Worm (Caenorhabditis elegans) whole organism, L3 larva: ENCODE measurements around the gene cah-4.

Source experiments
- R02D3.7 ChIP-seq: fragments of 150-350 bp; optimal IDR thresholded peaks from 2 replicates; lab custom pipeline; 2014; ENCODE audit warnings: missing biosample characterization, missing genetic modification characterization
- ZK546.5 ChIP-seq: sonication (generic microtip); optimal IDR thresholded peaks from 2 replicates; lab custom pipeline; 2017; ENCODE audit warnings: missing biosample characterization, missing genetic modification characterization
- aly-2 ChIP-seq: fragments of 150-350 bp; optimal IDR thresholded peaks from 2 replicates; lab custom pipeline; 2014; ENCODE audit warnings: missing biosample characterization, missing genetic modification characterization
- ceh-16 ChIP-seq: sonication (generic microtip); optimal IDR thresholded peaks from 2 replicates; lab custom pipeline; 2017; ENCODE audit warnings: missing biosample characterization, missing genetic modification characterization
- ceh-28 ChIP-seq: fragments of 150-350 bp; optimal IDR thresholded peaks from 2 replicates; lab custom pipeline; 2014; ENCODE audit warnings: missing biosample characterization, missing genetic modification reagents, missing genetic modification characterization
- ceh-82 ChIP-seq: fragments of 150-350 bp; optimal IDR thresholded peaks from 2 replicates; lab custom pipeline; 2014; ENCODE audit warnings: missing biosample characterization, missing genetic modification characterization
- ceh-9 ChIP-seq: sonication (generic microtip); optimal IDR thresholded peaks from 2 replicates; lab custom pipeline; 2018; ENCODE audit warnings: missing biosample characterization, missing genetic modification characterization
- daf-12 ChIP-seq: fragments of 150-350 bp; optimal IDR thresholded peaks from 2 replicates; lab custom pipeline; 2014; ENCODE audit warnings: missing biosample characterization, missing genetic modification reagents, missing genetic modification characterization
- egl-27 ChIP-seq: sonication (generic microtip); optimal IDR thresholded peaks from 4 replicates; lab custom pipeline; 2017; ENCODE audit warnings: missing biosample characterization, missing genetic modification reagents, missing genetic modification characterization
- egl-5 ChIP-seq: fragments of 150-350 bp; optimal IDR thresholded peaks from 2 replicates; lab custom pipeline; 2017; ENCODE audit warnings: missing biosample characterization, missing genetic modification reagents, missing genetic modification characterization, inconsistent platforms
- elt-1 ChIP-seq: fragments of 150-350 bp; optimal IDR thresholded peaks from 2 replicates; lab custom pipeline; 2014; ENCODE audit warnings: missing biosample characterization, missing genetic modification characterization
- elt-2 ChIP-seq: sonication (generic microtip); optimal IDR thresholded peaks from 2 replicates; lab custom pipeline; 2016; ENCODE audit warnings: missing genetic modification reagents, mild to moderate bottlenecking, missing genetic modification characterization, missing compliant biosample characterization
- elt-3 ChIP-seq, 3 experiments: fragments of 150-350 bp in 1 of 3; sonication (generic microtip) in 2 of 3; optimal IDR thresholded peaks; 2 replicates in 2 of 3; 4 replicates in 1 of 3; lab custom pipeline; 2014 to 2017; ENCODE audit warnings: missing biosample characterization in 3 of 3, missing genetic modification characterization in 3 of 3
- eor-1 ChIP-seq, 2 experiments: fragments of 150-350 bp; optimal IDR thresholded peaks; 2 replicates each; lab custom pipeline; 2014 to 2018; ENCODE audit warnings: missing biosample characterization in 2 of 2, missing genetic modification characterization in 2 of 2
- fos-1 ChIP-seq: fragments of 150-350 bp; optimal IDR thresholded peaks from 2 replicates; lab custom pipeline; 2014; ENCODE audit warnings: missing biosample characterization, missing genetic modification characterization
- hmg-11 ChIP-seq: sonication (generic microtip); optimal IDR thresholded peaks from 2 replicates; lab custom pipeline; 2016; ENCODE audit warnings: missing genetic modification characterization, missing compliant biosample characterization
- jun-1 ChIP-seq: fragments of 150-350 bp; optimal IDR thresholded peaks from 2 replicates; lab custom pipeline; 2014; ENCODE audit warnings: missing biosample characterization, missing genetic modification reagents, missing genetic modification characterization
- lin-15B ChIP-seq: fragments of 150-350 bp; optimal IDR thresholded peaks from 2 replicates; lab custom pipeline; 2014; ENCODE audit warnings: missing biosample characterization, missing genetic modification characterization
- lin-39 ChIP-seq: fragments of 150-350 bp; optimal IDR thresholded peaks from 2 replicates; lab custom pipeline; 2018; ENCODE audit warnings: missing biosample characterization, missing genetic modification reagents, missing genetic modification characterization
- lsy-12 ChIP-seq: sonication (generic microtip); optimal IDR thresholded peaks from 2 replicates; lab custom pipeline; 2016; ENCODE audit warnings: mild to moderate bottlenecking, missing genetic modification characterization, missing compliant biosample characterization
- mml-1 ChIP-seq: fragments of 150-350 bp; sonication (generic microtip); optimal IDR thresholded peaks from 3 replicates; lab custom pipeline; 2014; ENCODE audit warnings: missing biosample characterization, missing genetic modification characterization
- nfya-1 ChIP-seq: sonication (generic microtip); optimal IDR thresholded peaks from 2 replicates; lab custom pipeline; 2017; ENCODE audit warnings: missing genetic modification characterization, mild to moderate bottlenecking, missing compliant biosample characterization, antibody characterized with exemption, moderate library complexity; ENCODE audit not compliant: insufficient read depth
- nhr-11 ChIP-seq: fragments of 150-350 bp; optimal IDR thresholded peaks from 2 replicates; lab custom pipeline; 2014; ENCODE audit warnings: missing biosample characterization, missing genetic modification characterization
- nhr-23 ChIP-seq: fragments of 150-350 bp; optimal IDR thresholded peaks from 2 replicates; lab custom pipeline; 2014; ENCODE audit warnings: missing biosample characterization, missing genetic modification reagents, missing genetic modification characterization
- nhr-25 ChIP-seq: sonication (generic microtip); optimal IDR thresholded peaks from 2 replicates; lab custom pipeline; 2017; ENCODE audit warnings: missing biosample characterization, missing genetic modification characterization
- nhr-28 ChIP-seq: fragments of 150-350 bp; optimal IDR thresholded peaks from 2 replicates; lab custom pipeline; 2014; ENCODE audit warnings: missing biosample characterization, missing genetic modification characterization
- nhr-43 ChIP-seq: sonication (generic microtip); optimal IDR thresholded peaks from 2 replicates; lab custom pipeline; 2016; ENCODE audit warnings: mild to moderate bottlenecking, missing genetic modification characterization, missing compliant biosample characterization; ENCODE audit not compliant: poor library complexity, severe bottlenecking
- nhr-67 ChIP-seq: fragments of 150-350 bp; optimal IDR thresholded peaks from 2 replicates; lab custom pipeline; 2014; ENCODE audit warnings: missing biosample characterization, missing genetic modification characterization
- nhr-76 ChIP-seq: fragments of 150-350 bp; sonication (generic microtip); optimal IDR thresholded peaks from 5 replicates; lab custom pipeline; 2014; ENCODE audit warnings: missing biosample characterization, missing genetic modification characterization
- nhr-77 ChIP-seq: fragments of 150-350 bp; optimal IDR thresholded peaks from 2 replicates; lab custom pipeline; 2014; ENCODE audit warnings: missing biosample characterization, missing genetic modification characterization
- pha-4 ChIP-seq: fragments of 150-350 bp; optimal IDR thresholded peaks from 2 replicates; lab custom pipeline; 2014; ENCODE audit warnings: missing biosample characterization, missing genetic modification reagents, missing genetic modification characterization
- pqm-1 ChIP-seq: fragments of 150-350 bp; optimal IDR thresholded peaks from 2 replicates; lab custom pipeline; 2017; ENCODE audit warnings: missing biosample characterization, missing genetic modification characterization, inconsistent platforms
- skn-1 ChIP-seq: fragments of 150-350 bp; optimal IDR thresholded peaks from 2 replicates; lab custom pipeline; 2014; ENCODE audit warnings: missing biosample characterization, missing genetic modification characterization
- snpc-4 ChIP-seq: fragments of 150-350 bp; optimal IDR thresholded peaks from 2 replicates; lab custom pipeline; 2014; ENCODE audit warnings: missing biosample characterization, missing genetic modification characterization
- tbx-2 ChIP-seq: sonication (generic microtip); optimal IDR thresholded peaks from 2 replicates; lab custom pipeline; 2016; ENCODE audit warnings: mild to moderate bottlenecking, missing genetic modification characterization, missing compliant biosample characterization
- unc-39 ChIP-seq: sonication (generic microtip); optimal IDR thresholded peaks from 4 replicates; lab custom pipeline; 2017; ENCODE audit warnings: missing biosample characterization, missing genetic modification characterization
- unc-62 ChIP-seq: fragments of 150-350 bp; sonication (generic microtip); optimal IDR thresholded peaks from 4 replicates; lab custom pipeline; 2014; ENCODE audit warnings: missing biosample characterization, missing genetic modification reagents, missing genetic modification characterization
- zag-1 ChIP-seq: fragments of 150-350 bp; optimal IDR thresholded peaks from 2 replicates; lab custom pipeline; 2014; ENCODE audit warnings: missing biosample characterization, missing genetic modification characterization
- ztf-11 ChIP-seq: fragments of 150-350 bp; optimal IDR thresholded peaks from 2 replicates; lab custom pipeline; 2014; ENCODE audit warnings: missing biosample characterization, missing genetic modification characterization

cah-4 gene

DNA sequence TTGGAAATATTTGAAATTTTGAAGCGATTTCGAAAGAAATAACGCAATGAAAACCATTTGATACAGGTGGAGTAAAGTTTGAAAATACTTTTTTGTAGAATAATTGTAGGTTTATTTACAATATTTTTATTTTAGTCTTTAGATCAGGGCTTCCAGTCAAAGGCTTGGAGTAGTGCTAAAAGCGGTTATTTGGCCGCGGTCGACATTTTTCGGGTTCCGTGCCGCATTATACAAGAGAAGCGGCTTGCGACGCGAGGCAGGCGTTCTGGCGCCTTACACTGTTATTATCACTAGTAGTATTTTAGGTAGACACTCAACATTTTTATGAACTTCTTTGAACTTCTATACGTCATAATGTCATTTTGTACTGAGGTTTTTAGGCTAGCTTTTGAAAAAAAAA lies 35.9 kb upstream of the cah-4 start:
- TF ChIP-seq mml-1 (tag; lab: Kevin White, UChicago) (no peak), nhr-23 (tag; lab: Kevin White, UChicago) (no peak), jun-1 (tag; lab: Kevin White, UChicago) (no peak), ceh-28 (tag; lab: Kevin White, UChicago) (no peak), snpc-4 (tag; lab: Kevin White, UChicago) (no peak), zag-1 (tag; lab: Kevin White, UChicago) (no peak), unc-39 (tag; lab: Kevin White, UChicago) (no peak), lsy-12 (tag; lab: Kevin White, UChicago) (no peak), fos-1 (tag; lab: Kevin White, UChicago) (no peak), skn-1 (tag; lab: Kevin White, UChicago) (no peak)

DNA sequence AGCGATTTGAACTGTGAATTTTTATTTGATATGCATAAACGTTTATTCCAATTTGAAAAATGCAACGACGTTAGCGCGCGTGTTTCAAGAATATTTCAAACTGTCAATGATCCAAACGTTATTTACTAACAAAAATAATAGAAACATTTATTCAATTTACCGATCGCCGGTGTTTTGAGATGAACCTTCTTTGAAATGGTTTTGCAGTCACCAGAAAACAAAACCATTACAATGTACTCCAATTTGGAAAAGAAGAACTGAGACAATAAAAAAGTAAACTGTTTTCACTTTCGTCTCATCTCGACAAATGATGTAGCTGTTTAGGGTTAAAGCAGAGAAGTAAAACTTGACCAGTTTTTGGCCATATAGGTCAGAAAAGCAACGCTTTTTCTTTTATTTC lies 35.1 kb upstream of the cah-4 start, which contains the start of gene H06A10.1:
H06A10.1 (plus strand) TSS at position 301 of the 400 bp plus-strand sequence.
- TF ChIP-seq ztf-11 (tag; lab: Kevin White, UChicago) (no peak), nhr-43 (tag; lab: Kevin White, UChicago) (no peak), tbx-2 (no peak), skn-1 (tag; lab: Kevin White, UChicago) (no peak), elt-1 (tag; lab: Kevin White, UChicago) (no peak), aly-2 (tag; lab: Kevin White, UChicago) (no peak), pqm-1 (tag; lab: Kevin White, UChicago) (no peak), unc-62 (GFP tag; lab: Kevin White, UChicago) (no peak)

DNA sequence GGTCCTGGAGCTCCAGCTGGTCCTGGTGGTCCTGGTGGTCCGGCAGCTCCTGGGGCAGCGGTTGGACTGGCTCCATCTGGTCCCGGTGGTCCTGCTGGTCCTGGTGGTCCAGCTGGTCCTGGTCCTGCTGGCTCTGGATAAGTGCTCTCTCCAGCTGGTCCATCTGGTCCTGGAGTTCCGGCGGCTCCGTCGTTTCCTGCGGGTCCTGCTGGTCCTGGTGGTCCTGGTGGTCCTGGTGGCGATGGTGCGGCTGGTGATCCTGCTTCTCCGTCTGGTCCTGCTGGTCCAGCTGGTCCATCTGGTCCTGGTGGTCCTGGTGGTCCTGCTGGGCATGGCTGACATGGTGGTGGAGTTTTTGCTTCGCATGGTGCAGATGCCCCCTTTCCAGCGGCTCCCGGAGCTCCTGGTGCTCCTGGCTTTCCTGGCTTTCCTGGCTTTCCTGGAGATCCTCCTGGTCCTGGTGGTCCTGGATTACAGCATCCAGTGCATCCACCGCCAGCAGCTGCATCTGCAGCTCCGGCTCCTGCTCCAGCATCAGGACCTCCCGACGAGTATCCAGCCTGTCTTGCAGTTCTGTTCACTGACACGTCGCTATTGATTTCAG lies 32.0 kb upstream of the cah-4 start:
- no peak for TF ChIP-seq egl-5 (tag; lab: Kevin White, UChicago)
- no peak for TF ChIP-seq nfya-1 (tag; lab: Kevin White, UChicago)
- no peak for TF ChIP-seq unc-62 (GFP tag; lab: Kevin White, UChicago)
- no peak for TF ChIP-seq nhr-11 (tag; lab: Kevin White, UChicago)

DNA sequence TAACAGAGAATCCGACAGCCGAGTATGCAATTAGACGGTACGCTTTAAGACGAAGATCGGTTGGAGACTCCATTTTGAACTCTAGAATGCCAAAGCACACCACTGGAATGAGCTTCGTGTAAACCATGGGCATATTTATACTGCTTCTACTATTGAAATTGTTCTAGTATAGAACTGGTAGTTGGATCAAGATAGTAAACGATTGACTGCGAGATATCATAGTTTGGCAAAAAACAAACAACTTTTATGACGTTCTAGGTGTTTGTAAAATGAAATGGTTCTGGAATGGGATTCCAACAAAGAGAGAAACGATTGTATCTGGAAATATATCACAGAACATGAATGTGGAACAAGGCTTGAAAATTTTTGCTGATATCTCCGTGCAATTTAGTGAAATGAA lies 31.4 kb upstream of the cah-4 start, which contains the start of gene col-185:
col-185 (minus strand) TSS at position 101 of the 400 bp plus-strand sequence.
- TF ChIP-seq hmg-11 (tag; lab: Kevin White, UChicago) (no peak), elt-3 (tag; optimal IDR thresholded peaks at IDR 0.05; lab: Kevin White, UChicago) (no peak), lin-15B (tag; lab: Kevin White, UChicago) (no peak), eor-1 (tag; optimal IDR thresholded peaks at IDR 0.05; lab: Kevin White, UChicago) (no peak), nhr-28 (tag; lab: Kevin White, UChicago) (no peak), aly-2 (tag; lab: Kevin White, UChicago) (no peak), unc-39 (tag; lab: Kevin White, UChicago) (no peak), nhr-25 (tag; lab: Kevin White, UChicago) (no peak), zag-1 (tag; lab: Kevin White, UChicago) (no peak), nhr-11 (tag; lab: Kevin White, UChicago) (no peak), ZK546.5 (tag; lab: Kevin White, UChicago) (no peak), nhr-67 (tag; lab: Kevin White, UChicago) (no peak), ceh-9 (tag; lab: Kevin White, UChicago) (no peak), ceh-16 (tag; lab: Kevin White, UChicago) (no peak), R02D3.7 (tag; lab: Kevin White, UChicago) (no peak), nhr-76 (tag; lab: Kevin White, UChicago) (no peak), nhr-77 (tag; lab: Kevin White, UChicago) (no peak)

DNA sequence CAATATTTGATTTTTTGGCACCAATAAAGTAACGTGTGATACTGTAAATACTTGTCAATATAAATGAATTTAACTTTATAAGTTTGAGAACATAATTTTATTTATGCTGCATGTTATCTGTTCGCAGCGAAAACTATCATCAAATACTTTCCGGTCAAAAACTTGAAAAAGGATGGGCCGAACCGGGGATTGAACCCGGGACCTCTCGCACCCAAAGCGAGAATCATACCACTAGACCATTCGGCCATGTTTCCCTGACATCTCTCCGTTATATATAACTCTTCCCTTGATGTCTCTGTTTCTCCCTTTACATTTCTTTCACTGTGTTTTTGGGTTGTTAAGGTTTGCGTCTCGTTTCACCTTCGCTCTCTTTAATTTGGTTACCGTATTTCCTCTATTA lies 30.6 kb upstream of the cah-4 start:
- TF ChIP-seq ceh-82 (tag; lab: Kevin White, UChicago) (peak; percentile 27), lsy-12 (tag; lab: Kevin White, UChicago) (peak; percentile 40), daf-12 (tag; lab: Kevin White, UChicago) (no peak), lin-39 (tag; lab: Kevin White, UChicago) (peak; percentile 22), pqm-1 (tag; lab: Kevin White, UChicago) (peak; percentile 17), nhr-25 (tag; lab: Kevin White, UChicago) (peak; percentile 32), nhr-43 (tag; lab: Kevin White, UChicago) (peak; percentile 77), snpc-4 (tag; lab: Kevin White, UChicago) (peak; percentile 26), tbx-2 (peak; percentile 44), jun-1 (tag; lab: Kevin White, UChicago) (peak; percentile 23), egl-27 (tag; lab: Kevin White, UChicago) (peak; percentile 5), fos-1 (tag; lab: Kevin White, UChicago) (no peak), pha-4 (tag; lab: Kevin White, UChicago) (peak; percentile 13), nfya-1 (tag; lab: Kevin White, UChicago) (peak; percentile 20), lin-15B (tag; lab: Kevin White, UChicago) (no peak), ceh-16 (tag; lab: Kevin White, UChicago) (no peak), nhr-76 (tag; lab: Kevin White, UChicago) (no peak), hmg-11 (tag; lab: Kevin White, UChicago) (peak; percentile 81), skn-1 (tag; lab: Kevin White, UChicago) (no peak), elt-2 (tag; lab: Kevin White, UChicago) (peak; percentile 29)
